Fruit fly (Drosophila melanogaster): ENCODE measurements around the gene Arp2.

DNA sequence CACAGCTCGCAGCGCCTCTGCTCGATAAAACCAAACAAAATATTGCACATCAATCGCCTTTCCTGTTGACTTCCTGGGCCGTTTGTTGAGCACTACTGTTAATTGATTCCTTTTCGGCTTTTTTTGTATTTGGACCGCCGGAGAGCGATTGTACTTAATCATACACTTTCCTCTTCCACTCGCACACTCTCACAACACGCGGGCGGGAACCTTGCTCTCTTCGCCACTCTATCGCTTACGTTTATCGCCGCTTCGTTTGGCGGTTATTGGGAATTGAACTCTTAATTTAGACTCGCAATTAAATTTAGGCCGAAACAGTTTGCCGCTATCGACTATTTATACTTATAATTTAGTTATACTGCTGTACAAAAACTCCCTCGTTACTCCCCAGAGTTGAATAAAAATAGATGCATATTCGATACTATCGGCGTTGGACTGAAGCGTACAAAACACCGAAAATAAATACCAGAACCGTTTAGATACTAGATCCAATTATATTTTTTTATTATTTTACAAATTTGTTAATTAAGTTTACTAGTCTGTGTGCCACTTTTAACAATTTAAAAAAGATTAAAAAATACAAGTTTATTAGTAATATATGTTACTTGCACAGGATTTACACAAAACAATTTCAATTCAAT, at the start of gene Arp2:
- no peak for TF ChIP-seq salr (GFP tag; optimal IDR thresholded peaks at IDR 0.05)
- TF ChIP-seq spab (GFP tag; optimal IDR thresholded peaks at IDR 0.05), result no peak
- TF ChIP-seq Eip93F (GFP tag; optimal IDR thresholded peaks at IDR 0.05), result no peak
